Worm (Caenorhabditis elegans) whole organism, L1 larva: ENCODE data around the gene mnr-1.

ENCODE experiments used
- lin-13 ChIP-seq: fragments of 150-350 bp; optimal IDR thresholded peaks from 2 replicates; lab custom pipeline; 2014; ENCODE audit warnings: missing biosample characterization, missing genetic modification reagents, missing genetic modification characterization
- lin-15B ChIP-seq: fragments of 150-350 bp; sonication (generic microtip); optimal IDR thresholded peaks from 3 replicates; lab custom pipeline; 2014; ENCODE audit warnings: missing biosample characterization, missing genetic modification characterization
- nhr-11 ChIP-seq: fragments of 150-350 bp; optimal IDR thresholded peaks from 2 replicates; lab custom pipeline; 2014; ENCODE audit warnings: missing biosample characterization, missing genetic modification characterization
- nhr-76 ChIP-seq: sonication (generic microtip); optimal IDR thresholded peaks from 2 replicates; lab custom pipeline; 2017; ENCODE audit warnings: missing biosample characterization, missing genetic modification characterization

ce11 chrV:20680189-20680588, 25.7 kb downstream of the mnr-1 start:
- TF ChIP-seq lin-13 (GFP tag; lab: Kevin White, UChicago) (no peak), lin-15B (no peak), nhr-11 (tag; lab: Kevin White, UChicago) (no peak), nhr-76 (tag; lab: Kevin White, UChicago) (no peak)
